Worm (Caenorhabditis elegans) whole organism, mixed stage, embryonic: Measurements from ENCODE around the gene mrps-16.

Experiments
- M03D4.4 ChIP-seq: sonication (generic microtip); optimal IDR thresholded peaks from 2 replicates; lab custom pipeline; 2017; ENCODE audit warnings: mild to moderate bottlenecking, missing genetic modification characterization, missing compliant biosample characterization
- bed-3 ChIP-seq: fragments of 200-800 bp; sonication (Bioruptor generic); optimal IDR thresholded peaks from 3 replicates; lab custom pipeline; 2018; ENCODE audit warnings: mild to moderate bottlenecking, missing genetic modification characterization, moderate library complexity, missing compliant biosample characterization
- blmp-1 ChIP-seq: fragments of 150-350 bp; optimal IDR thresholded peaks from 2 replicates; lab custom pipeline; 2014; ENCODE audit warnings: missing biosample characterization, missing genetic modification characterization
- ceh-39 ChIP-seq: fragments of 150-350 bp; optimal IDR thresholded peaks from 2 replicates; lab custom pipeline; 2014; ENCODE audit warnings: missing biosample characterization, missing genetic modification characterization
- ceh-83 ChIP-seq: fragments of 200-800 bp; sonication (Bioruptor generic); optimal IDR thresholded peaks from 2 replicates; lab custom pipeline; 2018; ENCODE audit warnings: mild to moderate bottlenecking, missing genetic modification characterization, missing compliant biosample characterization
- ces-1 ChIP-seq: fragments of 150-350 bp; optimal IDR thresholded peaks from 2 replicates; lab custom pipeline; 2014; ENCODE audit warnings: missing biosample characterization, missing genetic modification reagents, missing genetic modification characterization
- cnd-1 ChIP-seq: fragments of 200-800 bp; sonication (Bioruptor generic); optimal IDR thresholded peaks from 2 replicates; lab custom pipeline; 2018; ENCODE audit warnings: mild to moderate bottlenecking, missing genetic modification characterization, missing compliant biosample characterization
- drap-1 ChIP-seq: fragments of 200-800 bp; sonication (Bioruptor generic); optimal IDR thresholded peaks from 3 replicates; lab custom pipeline; 2018; ENCODE audit warnings: mild to moderate bottlenecking, missing genetic modification characterization, missing compliant biosample characterization
- elt-1 ChIP-seq: sonication (generic microtip); optimal IDR thresholded peaks from 2 replicates; lab custom pipeline; 2017; ENCODE audit warnings: missing genetic modification characterization, mild to moderate bottlenecking, missing compliant biosample characterization, antibody characterized with exemption, moderate library complexity, borderline replicate concordance; ENCODE audit not compliant: insufficient read depth
- elt-3 ChIP-seq: fragments of 150-350 bp; optimal IDR thresholded peaks from 2 replicates; lab custom pipeline; 2014; ENCODE audit warnings: missing biosample characterization, missing genetic modification characterization
- flh-1 ChIP-seq: fragments of 200-800 bp; sonication (Bioruptor generic); optimal IDR thresholded peaks from 2 replicates; lab custom pipeline; 2018; ENCODE audit warnings: mild to moderate bottlenecking, missing genetic modification characterization, moderate library complexity, missing compliant biosample characterization
- hlh-1 ChIP-seq: fragments of 150-350 bp; optimal IDR thresholded peaks from 2 replicates; lab custom pipeline; 2014; ENCODE audit warnings: missing biosample characterization, missing genetic modification reagents, missing genetic modification characterization
- lin-13 ChIP-seq: fragments of 150-350 bp; optimal IDR thresholded peaks from 2 replicates; lab custom pipeline; 2014; ENCODE audit warnings: missing biosample characterization, missing genetic modification characterization
- lin-32 ChIP-seq: fragments of 200-800 bp; sonication (Bioruptor generic); optimal IDR thresholded peaks from 2 replicates; lab custom pipeline; 2018; ENCODE audit warnings: mild to moderate bottlenecking, missing genetic modification characterization, missing compliant biosample characterization
- lsy-2 ChIP-seq: fragments of 150-350 bp; optimal IDR thresholded peaks from 2 replicates; lab custom pipeline; 2014; ENCODE audit warnings: missing biosample characterization, missing genetic modification characterization
- mab-5 ChIP-seq: fragments of 150-350 bp; optimal IDR thresholded peaks from 2 replicates; lab custom pipeline; 2014; ENCODE audit warnings: missing biosample characterization, missing genetic modification characterization
- mep-1 ChIP-seq: fragments of 150-350 bp; optimal IDR thresholded peaks from 2 replicates; lab custom pipeline; 2017; ENCODE audit warnings: missing biosample characterization, missing genetic modification reagents, missing genetic modification characterization, inconsistent platforms
- mls-2 ChIP-seq: sonication (generic microtip); optimal IDR thresholded peaks from 2 replicates; lab custom pipeline; 2016; ENCODE audit warnings: mild to moderate bottlenecking, missing genetic modification characterization, moderate library complexity, missing compliant biosample characterization
- nhr-12 ChIP-seq: fragments of 150-350 bp; optimal IDR thresholded peaks from 2 replicates; lab custom pipeline; 2014; ENCODE audit warnings: missing biosample characterization, missing genetic modification characterization
- nhr-2 ChIP-seq: fragments of 150-350 bp; optimal IDR thresholded peaks from 2 replicates; lab custom pipeline; 2014; ENCODE audit warnings: missing biosample characterization, missing genetic modification characterization
- nhr-237 ChIP-seq: fragments of 150-350 bp; optimal IDR thresholded peaks from 2 replicates; lab custom pipeline; 2014; ENCODE audit warnings: missing biosample characterization, missing genetic modification characterization
- nhr-28 ChIP-seq: fragments of 150-350 bp; optimal IDR thresholded peaks from 2 replicates; lab custom pipeline; 2014; ENCODE audit warnings: missing biosample characterization, missing genetic modification characterization
- nhr-76 ChIP-seq: sonication (generic microtip); optimal IDR thresholded peaks from 2 replicates; lab custom pipeline; 2017; ENCODE audit warnings: missing biosample characterization, missing genetic modification characterization
- pha-4 ChIP-seq: fragments of 150-350 bp; optimal IDR thresholded peaks from 2 replicates; lab custom pipeline; 2018; ENCODE audit warnings: missing biosample characterization, missing genetic modification reagents, missing genetic modification characterization
- sem-2 ChIP-seq: fragments of 200-800 bp; sonication (Bioruptor generic); optimal IDR thresholded peaks from 2 replicates; lab custom pipeline; 2018; ENCODE audit warnings: mild to moderate bottlenecking, missing genetic modification characterization, missing compliant biosample characterization
- snpc-4 ChIP-seq: fragments of 150-350 bp; optimal IDR thresholded peaks from 2 replicates; lab custom pipeline; 2014; ENCODE audit warnings: missing biosample characterization, missing genetic modification characterization
- sptf-1 ChIP-seq: sonication (generic microtip); optimal IDR thresholded peaks from 2 replicates; lab custom pipeline; 2017; ENCODE audit warnings: mild to moderate bottlenecking, missing genetic modification characterization, moderate library complexity, missing compliant biosample characterization
- tbx-8 ChIP-seq: fragments of 200-800 bp; sonication (Bioruptor generic); optimal IDR thresholded peaks from 2 replicates; lab custom pipeline; 2018; ENCODE audit warnings: mild to moderate bottlenecking, missing genetic modification characterization, moderate library complexity, missing compliant biosample characterization
- unc-120 ChIP-seq: sonication (generic microtip); optimal IDR thresholded peaks from 2 replicates; lab custom pipeline; 2017; ENCODE audit warnings: missing genetic modification characterization, missing compliant biosample characterization; ENCODE audit not compliant: poor library complexity, severe bottlenecking
- unc-39 ChIP-seq: fragments of 150-350 bp; optimal IDR thresholded peaks from 2 replicates; lab custom pipeline; 2014; ENCODE audit warnings: missing biosample characterization, missing genetic modification characterization
- unc-62 ChIP-seq: fragments of 150-350 bp; optimal IDR thresholded peaks from 2 replicates; lab custom pipeline; 2014; ENCODE audit warnings: missing biosample characterization, missing genetic modification reagents, missing genetic modification characterization
- zip-8 ChIP-seq: fragments of 150-350 bp; optimal IDR thresholded peaks from 2 replicates; lab custom pipeline; 2014; ENCODE audit warnings: missing biosample characterization, missing genetic modification characterization
- ztf-11 ChIP-seq: fragments of 150-350 bp; optimal IDR thresholded peaks from 2 replicates; lab custom pipeline; 2014; ENCODE audit warnings: missing biosample characterization, missing genetic modification characterization

Gene mrps-16

ce11 chrII:5473946-5474423 lies at the start of gene mrps-16:
mrps-16 (plus strand) TSS chrII:5474373.
- TF ChIP-seq ztf-11 (tag; lab: Kevin White, UChicago) = no peak
- TF ChIP-seq nhr-237 = peak; percentile 34
- peak; percentile 42 for TF ChIP-seq lin-13 (tag; lab: Kevin White, UChicago)
- no peak for TF ChIP-seq lin-32 (GFP tag; lab: Kevin White, UChicago)
- no peak for TF ChIP-seq hlh-1 (tag; lab: Kevin White, UChicago)
- TF ChIP-seq drap-1 (GFP tag; lab: Kevin White, UChicago) = no peak
- TF ChIP-seq unc-62 (GFP tag; lab: Kevin White, UChicago) = no peak
- TF ChIP-seq nhr-28 (tag; lab: Kevin White, UChicago) = no peak
- no peak for TF ChIP-seq nhr-76 (tag; lab: Kevin White, UChicago)
- TF ChIP-seq ces-1 = peak; percentile 84
- no peak for TF ChIP-seq bed-3 (GFP tag; lab: Kevin White, UChicago)
- TF ChIP-seq M03D4.4 (tag; lab: Kevin White, UChicago) = no peak
- peak; percentile 11 for TF ChIP-seq mep-1
- TF ChIP-seq lsy-2 = peak; percentile 73
- TF ChIP-seq mab-5 (tag; lab: Kevin White, UChicago) = no peak
- no peak for TF ChIP-seq snpc-4 (tag; lab: Kevin White, UChicago)
- TF ChIP-seq elt-1 (tag; lab: Kevin White, UChicago) = no peak
- no peak for TF ChIP-seq flh-1 (GFP tag; lab: Kevin White, UChicago)
- TF ChIP-seq tbx-8 (GFP tag; lab: Kevin White, UChicago) = no peak
- TF ChIP-seq, all 35 proteins: peak for 5

ce11 chrII:5425633-5426032 lies 48.5 kb upstream of the mrps-16 start, which contains the start of gene F07F6.8:
F07F6.8 (minus strand) TSS chrII:5425733.
- TF ChIP-seq nhr-76 (tag; lab: Kevin White, UChicago) (no peak), bed-3 (GFP tag; lab: Kevin White, UChicago) (no peak), elt-1 (tag; lab: Kevin White, UChicago) (no peak), blmp-1 (tag; lab: Kevin White, UChicago) (no peak), pha-4 (no peak), ceh-83 (GFP tag; lab: Kevin White, UChicago) (no peak), unc-39 (tag; lab: Kevin White, UChicago) (no peak), elt-3 (no peak), unc-120 (no peak), ceh-39 (tag; lab: Kevin White, UChicago) (no peak), sptf-1 (tag; lab: Kevin White, UChicago) (no peak), tbx-8 (GFP tag; lab: Kevin White, UChicago) (no peak), mep-1 (no peak), lin-32 (GFP tag; lab: Kevin White, UChicago) (no peak), flh-1 (GFP tag; lab: Kevin White, UChicago) (no peak), M03D4.4 (tag; lab: Kevin White, UChicago) (no peak), ztf-11 (tag; lab: Kevin White, UChicago) (no peak), nhr-237 (no peak), nhr-2 (tag; lab: Kevin White, UChicago) (no peak)

ce11 chrII:5426054-5426453 lies 48.1 kb upstream of the mrps-16 start:
- TF ChIP-seq ceh-39 (tag; lab: Kevin White, UChicago) = peak; percentile 18
- peak; percentile 3 for TF ChIP-seq mep-1
- TF ChIP-seq sem-2 = no peak
- no peak for TF ChIP-seq lin-13 (tag; lab: Kevin White, UChicago)
- no peak for TF ChIP-seq nhr-76 (tag; lab: Kevin White, UChicago)
- no peak for TF ChIP-seq nhr-237
- TF ChIP-seq zip-8 (tag; lab: Kevin White, UChicago) = no peak
- TF ChIP-seq unc-62 (GFP tag; lab: Kevin White, UChicago) = peak; percentile 39
- TF ChIP-seq hlh-1 (tag; lab: Kevin White, UChicago) = no peak
- no peak for TF ChIP-seq unc-39 (tag; lab: Kevin White, UChicago)
- TF ChIP-seq ceh-83 (GFP tag; lab: Kevin White, UChicago) = no peak
- no peak for TF ChIP-seq mls-2 (tag; lab: Kevin White, UChicago)
- no peak for TF ChIP-seq cnd-1
- TF ChIP-seq pha-4 = peak; percentile 33
- no peak for TF ChIP-seq lin-32 (GFP tag; lab: Kevin White, UChicago)
- TF ChIP-seq unc-120 = peak; percentile 29
- TF ChIP-seq nhr-12 (tag; lab: Kevin White, UChicago) = no peak
- no peak for TF ChIP-seq elt-3
- no peak for TF ChIP-seq mab-5 (tag; lab: Kevin White, UChicago)
- peak; percentile 38 for TF ChIP-seq sptf-1 (tag; lab: Kevin White, UChicago)
- no peak for TF ChIP-seq lsy-2

ce11 chrII:5426470-5426869 lies 47.7 kb upstream of the mrps-16 start:
- TF ChIP-seq nhr-76 (tag; lab: Kevin White, UChicago) (no peak), unc-120 (no peak), zip-8 (tag; lab: Kevin White, UChicago) (no peak), unc-62 (GFP tag; lab: Kevin White, UChicago) (no peak), sptf-1 (tag; lab: Kevin White, UChicago) (no peak), hlh-1 (tag; lab: Kevin White, UChicago) (no peak), elt-3 (no peak), sem-2 (no peak)
